Worm (Caenorhabditis elegans): ENCODE data around the gene Y76B12C.4.

Y76B12C.4 gene

ce11 chrIV:1972271-1972670 lies at the start of gene Y76B12C.4:
Gene Y76B12C.4, minus strand, starts transcription at chrIV:1972371.
- TF ChIP-seq Y5F2A.4 (GFP tag; optimal IDR thresholded peaks at IDR 0.05) (no peak), duxl-1 (tag; optimal IDR thresholded peaks at IDR 0.05; ENCODE audit: poor library complexity) (no peak), ZK337.2 (GFP tag; IDR thresholded peaks at IDR 0.05) (no peak), nhr-25 (tag; optimal IDR thresholded peaks at IDR 0.05; ENCODE audit: borderline replicate concordance, insufficient read depth) (no peak), ceh-44 (GFP tag; IDR thresholded peaks at IDR 0.05) (no peak), zfp-3 (GFP tag; conservative IDR thresholded peaks at IDR 0.05) (no peak), lin-39 (tag; optimal IDR thresholded peaks at IDR 0.05) (no peak), fkh-10 (GFP tag; optimal IDR thresholded peaks at IDR 0.05) (no peak), daf-8 (GFP tag; IDR thresholded peaks at IDR 0.05) (no peak), hlh-11 (tag; optimal IDR thresholded peaks at IDR 0.05) (no peak), F37D6.2 (tag; optimal IDR thresholded peaks at IDR 0.05) (no peak), dve-1 (tag; optimal IDR thresholded peaks at IDR 0.05; ENCODE audit: insufficient read depth) (no peak), spr-1 (tag; optimal IDR thresholded peaks at IDR 0.05) (no peak), madf-5 (GFP tag; IDR thresholded peaks at IDR 0.05) (no peak), sdz-12 (GFP tag; optimal IDR thresholded peaks at IDR 0.05) (no peak)

ce11 chrIV:2008920-2009319 lies 36.7 kb upstream of the Y76B12C.4 start:
- no peak for TF ChIP-seq Y5F2A.4 (GFP tag; optimal IDR thresholded peaks at IDR 0.05)
- TF ChIP-seq lim-7 (GFP tag; IDR thresholded peaks at IDR 0.05) = no peak
- TF ChIP-seq unc-130 (GFP tag; optimal IDR thresholded peaks at IDR 0.05) = peak; percentile 2
- TF ChIP-seq nhr-111 (GFP tag; optimal IDR thresholded peaks at IDR 0.05) = no peak

ce11 chrIV:2002290-2002689 lies 30.1 kb upstream of the Y76B12C.4 start:
- TF ChIP-seq nhr-48 (tag; optimal IDR thresholded peaks at IDR 0.05) = no peak
- no peak for TF ChIP-seq spr-1 (tag; optimal IDR thresholded peaks at IDR 0.05)
- peak; percentile 41 for TF ChIP-seq aha-1 (tag)

ce11 chrIV:1997762-1998161 lies 25.6 kb upstream of the Y76B12C.4 start:
- TF ChIP-seq ztf-7 (tag; optimal IDR thresholded peaks at IDR 0.05) = no peak
- TF ChIP-seq nhr-11 (tag; optimal IDR thresholded peaks at IDR 0.05) = no peak
- no peak for TF ChIP-seq D1046.2 (GFP tag; IDR thresholded peaks at IDR 0.05)
- TF ChIP-seq ceh-28 (tag; optimal IDR thresholded peaks at IDR 0.05) = no peak
- no peak for TF ChIP-seq F10B5.3 (tag; optimal IDR thresholded peaks at IDR 0.05)
- peak; percentile 83 for TF ChIP-seq lin-38 (GFP tag; IDR thresholded peaks at IDR 0.05)
- no peak for TF ChIP-seq hlh-30 (tag; optimal IDR thresholded peaks at IDR 0.05; ENCODE audit: insufficient read depth)
- TF ChIP-seq Y75B8A.6 (GFP tag; IDR thresholded peaks at IDR 0.05) = no peak

ce11 chrIV:1992789-1993188 lies 20.6 kb upstream of the Y76B12C.4 start, which contains the start of gene xpc-1:
Gene xpc-1, plus strand, starts transcription at chrIV:1993089.
- no peak for TF ChIP-seq ceh-28 (tag; optimal IDR thresholded peaks at IDR 0.05)
- TF ChIP-seq lin-29 (GFP tag; IDR thresholded peaks at IDR 0.05) = no peak
- TF ChIP-seq mes-2 (tag; optimal IDR thresholded peaks at IDR 0.05; ENCODE audit: poor library complexity, severe bottlenecking) = no peak
- TF ChIP-seq dve-1 (tag; optimal IDR thresholded peaks at IDR 0.05; ENCODE audit: insufficient read depth) = no peak
- TF ChIP-seq unc-39 (tag; optimal IDR thresholded peaks at IDR 0.05) = no peak

ce11 chrIV:1990843-1991339 lies 18.7 kb upstream of the Y76B12C.4 start:
- TF ChIP-seq aha-1 (tag) (peak; percentile 91), Y105C5A.15 (GFP tag; IDR thresholded peaks at IDR 0.05) (no peak), set-16 (GFP tag; IDR thresholded peaks at IDR 0.05) (peak; percentile 93), ctbp-1 (GFP tag; IDR thresholded peaks at IDR 0.05) (0 out of 2 replicates have a peak, but pooled peaks have one; percentile 11)

All from whole organism, L4 larva.